Worm (Caenorhabditis elegans) whole organism, mixed stage, embryonic: ENCODE data around the gene srx-42.

Experiments used
- blmp-1 ChIP-seq: fragments of 150-350 bp; optimal IDR thresholded peaks from 2 replicates; lab custom pipeline; 2014; ENCODE audit warnings: missing biosample characterization, missing genetic modification characterization
- ceh-39 ChIP-seq: fragments of 150-350 bp; optimal IDR thresholded peaks from 2 replicates; lab custom pipeline; 2014; ENCODE audit warnings: missing biosample characterization, missing genetic modification characterization
- ces-1 ChIP-seq: fragments of 150-350 bp; optimal IDR thresholded peaks from 2 replicates; lab custom pipeline; 2014; ENCODE audit warnings: missing biosample characterization, missing genetic modification reagents, missing genetic modification characterization
- lin-13 ChIP-seq: fragments of 150-350 bp; optimal IDR thresholded peaks from 2 replicates; lab custom pipeline; 2014; ENCODE audit warnings: missing biosample characterization, missing genetic modification characterization
- lsy-2 ChIP-seq: fragments of 150-350 bp; optimal IDR thresholded peaks from 2 replicates; lab custom pipeline; 2014; ENCODE audit warnings: missing biosample characterization, missing genetic modification characterization
- mep-1 ChIP-seq: fragments of 150-350 bp; optimal IDR thresholded peaks from 2 replicates; lab custom pipeline; 2017; ENCODE audit warnings: missing biosample characterization, missing genetic modification reagents, missing genetic modification characterization, inconsistent platforms
- nhr-12 ChIP-seq: fragments of 150-350 bp; optimal IDR thresholded peaks from 2 replicates; lab custom pipeline; 2014; ENCODE audit warnings: missing biosample characterization, missing genetic modification characterization
- nhr-237 ChIP-seq: fragments of 150-350 bp; optimal IDR thresholded peaks from 2 replicates; lab custom pipeline; 2014; ENCODE audit warnings: missing biosample characterization, missing genetic modification characterization
- pha-4 ChIP-seq: fragments of 150-350 bp; optimal IDR thresholded peaks from 2 replicates; lab custom pipeline; 2018; ENCODE audit warnings: missing biosample characterization, missing genetic modification reagents, missing genetic modification characterization
- sem-2 ChIP-seq: fragments of 200-800 bp; sonication (Bioruptor generic); optimal IDR thresholded peaks from 2 replicates; lab custom pipeline; 2018; ENCODE audit warnings: mild to moderate bottlenecking, missing genetic modification characterization, missing compliant biosample characterization
- unc-62 ChIP-seq: fragments of 150-350 bp; optimal IDR thresholded peaks from 2 replicates; lab custom pipeline; 2014; ENCODE audit warnings: missing biosample characterization, missing genetic modification reagents, missing genetic modification characterization

- TF ChIP-seq sem-2 (GFP tag; lab: Kevin White, UChicago) (no peak), blmp-1 (tag; lab: Kevin White, UChicago) (no peak), unc-62 (GFP tag; lab: Kevin White, UChicago) (no peak), nhr-12 (no peak), ceh-39 (tag; lab: Kevin White, UChicago) (no peak), nhr-237 (tag; lab: Kevin White, UChicago) (no peak), ces-1 (GFP tag; lab: Kevin White, UChicago) (no peak), lsy-2 (tag; lab: Kevin White, UChicago) (no peak), lin-13 (no peak), mep-1 (no peak), pha-4 (tag; lab: Kevin White, UChicago) (no peak)
These were observed 27.2 kb upstream of the srx-42 start for ce11 chrV:13893583-13893982.
